Worm (Caenorhabditis elegans): Measurements from ENCODE around the gene F46H5.5.

DNA sequence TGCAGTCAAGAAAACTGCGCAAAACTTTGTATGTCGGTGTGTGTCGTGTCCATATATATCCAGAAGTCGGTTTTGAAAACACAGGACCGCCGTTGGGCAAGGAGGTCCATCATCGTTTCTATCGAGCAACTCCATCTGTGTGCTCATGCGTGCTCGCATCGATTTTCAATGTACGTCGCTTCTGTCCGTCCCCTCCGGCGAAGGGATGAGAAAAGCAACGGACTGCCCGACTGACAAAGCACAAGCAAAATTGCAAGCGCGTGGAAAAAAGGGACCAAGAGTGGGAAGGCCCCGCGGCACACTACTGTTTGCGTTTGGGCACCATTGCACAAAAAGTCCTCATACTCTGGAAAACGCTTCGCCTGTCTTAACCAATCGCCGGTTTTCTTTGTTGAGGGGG, 34.4 kb downstream of the F46H5.5 start:
- TF ChIP-seq W03F9.2 (tag; optimal IDR thresholded peaks at IDR 0.05) (no peak), him-1 (tag; optimal IDR thresholded peaks at IDR 0.05) (peak; percentile 49)

All from whole organism, L4/young adult.